Fruit fly (Drosophila melanogaster) whole organism, embryonic: Measurements from ENCODE around the gene smo.

Experiments used
- Ada2b ChIP-seq: fragments of 200-800 bp; sonication (Bioruptor generic); IDR thresholded peaks from 2 replicates; pipeline ENCODE4 v1.3.6; 2022; ENCODE audit warnings: missing biosample characterization, missing genetic modification characterization
- CG10366 ChIP-seq: fragments of 200-800 bp; sonication (Bioruptor generic); IDR thresholded peaks from 2 replicates; pipeline ENCODE4 v1.3.6; 2022; ENCODE audit warnings: missing biosample characterization, missing genetic modification characterization
- CG11504 ChIP-seq: fragments of 200-800 bp; sonication (Bioruptor generic); optimal IDR thresholded peaks from 3 replicates; lab custom pipeline; 2019; ENCODE audit warnings: missing biosample characterization, mild to moderate bottlenecking, missing genetic modification characterization, moderate library complexity
- CG12769 ChIP-seq: fragments of 200-800 bp; sonication (Bioruptor generic); optimal IDR thresholded peaks from 2 replicates; lab custom pipeline; 2019; ENCODE audit warnings: missing biosample characterization, mild to moderate bottlenecking, missing genetic modification characterization, moderate library complexity
- CG13894 ChIP-seq: fragments of 200-800 bp; sonication (Bioruptor generic); optimal IDR thresholded peaks from 3 replicates; lab custom pipeline; 2018; ENCODE audit warnings: missing biosample characterization, mild to moderate bottlenecking, missing genetic modification characterization, moderate library complexity
- CG15479 ChIP-seq: fragments of 200-800 bp; sonication (Bioruptor generic); optimal IDR thresholded peaks from 3 replicates; lab custom pipeline; 2019; ENCODE audit warnings: missing biosample characterization, mild to moderate bottlenecking, missing genetic modification characterization, moderate library complexity
- CG17359 ChIP-seq: fragments of 200-800 bp; sonication (Bioruptor generic); optimal IDR thresholded peaks from 3 replicates; lab custom pipeline; 2018; ENCODE audit warnings: missing biosample characterization, mild to moderate bottlenecking, missing genetic modification characterization, moderate library complexity
- CG18599 ChIP-seq: fragments of 200-800 bp; sonication (Bioruptor generic); optimal IDR thresholded peaks from 3 replicates; lab custom pipeline; 2017; ENCODE audit warnings: missing biosample characterization, missing genetic modification characterization, mild to moderate bottlenecking, moderate library complexity, missing genetic modification reagents
- CG18764 ChIP-seq: fragments of 200-800 bp; sonication (Bioruptor generic); optimal IDR thresholded peaks from 3 replicates; lab custom pipeline; 2016; ENCODE audit warnings: missing biosample characterization, missing genetic modification characterization
- CG2120 ChIP-seq: fragments of 200-800 bp; sonication (Bioruptor generic); optimal IDR thresholded peaks from 3 replicates; lab custom pipeline; 2016; ENCODE audit warnings: missing biosample characterization, missing genetic modification characterization
- CG2712 ChIP-seq: fragments of 200-800 bp; optimal IDR thresholded peaks from 3 replicates; lab custom pipeline; 2019; ENCODE audit warnings: missing biosample characterization, mild to moderate bottlenecking, missing genetic modification characterization, moderate library complexity
- CG32532 ChIP-seq: fragments of 200-800 bp; sonication (Bioruptor generic); IDR thresholded peaks from 2 replicates; pipeline ENCODE4 v1.3.6; 2022; ENCODE audit warnings: missing biosample characterization, missing genetic modification characterization
- CG3995 ChIP-seq: fragments of 200-800 bp; sonication (Bioruptor generic); optimal IDR thresholded peaks from 3 replicates; lab custom pipeline; 2016; ENCODE audit warnings: missing biosample characterization, missing genetic modification characterization
- CG4820 ChIP-seq: fragments of 200-800 bp; sonication (Bioruptor generic); optimal IDR thresholded peaks from 3 replicates; lab custom pipeline; 2016; ENCODE audit warnings: missing biosample characterization, missing genetic modification characterization
- CG5953 ChIP-seq: fragments of 200-800 bp; sonication (Bioruptor generic); IDR thresholded peaks from 2 replicates; pipeline ENCODE4 v1.3.6; 2022; ENCODE audit warnings: missing biosample characterization, missing genetic modification characterization
- CG7839 ChIP-seq: fragments of 200-800 bp; sonication (Bioruptor generic); optimal IDR thresholded peaks from 3 replicates; lab custom pipeline; 2018; ENCODE audit warnings: missing biosample characterization, mild to moderate bottlenecking, missing genetic modification characterization, moderate library complexity
- CG8290 ChIP-seq, 3 experiments: fragments of 200-800 bp; sonication (Bioruptor generic); optimal IDR thresholded peaks; 2 replicates each; lab custom pipeline; 2016 to 2019; ENCODE audit warnings: missing biosample characterization in 3 of 3, missing genetic modification characterization in 3 of 3, mild to moderate bottlenecking in 2 of 3, moderate library complexity in 1 of 3
- CoRest ChIP-seq: fragments of 200-800 bp; sonication (Bioruptor generic); optimal IDR thresholded peaks from 3 replicates; lab custom pipeline; 2018; ENCODE audit warnings: missing biosample characterization, mild to moderate bottlenecking, missing genetic modification characterization, moderate library complexity
- D19B ChIP-seq: fragments of 200-800 bp; sonication (Bioruptor generic); optimal IDR thresholded peaks from 2 replicates; lab custom pipeline; 2017; ENCODE audit warnings: missing biosample characterization, mild to moderate bottlenecking, missing genetic modification characterization
- Dbx ChIP-seq: fragments of 200-800 bp; sonication (Bioruptor generic); IDR thresholded peaks from 3 replicates; pipeline ENCODE4 v1.3.6; 2022; ENCODE audit warnings: missing biosample characterization, missing genetic modification characterization
- Ets65A ChIP-seq: fragments of 200-800 bp; sonication (Bioruptor generic); peaks from one replicate; lab custom pipeline; 2016; ENCODE audit warnings: missing biosample characterization, missing genetic modification characterization
- HLH54F ChIP-seq: fragments of 200-800 bp; sonication (Bioruptor generic); optimal IDR thresholded peaks from 3 replicates; lab custom pipeline; 2016; ENCODE audit warnings: missing biosample characterization, missing genetic modification characterization
- Hsf ChIP-seq: fragments of 200-800 bp; sonication (Bioruptor generic); optimal IDR thresholded peaks from 3 replicates; lab custom pipeline; 2016; ENCODE audit warnings: missing biosample characterization, missing genetic modification characterization
- Meics ChIP-seq: fragments of 200-800 bp; sonication (Bioruptor generic); optimal IDR thresholded peaks from 2 replicates; lab custom pipeline; 2017; ENCODE audit warnings: missing biosample characterization, mild to moderate bottlenecking, missing genetic modification characterization
- Optix ChIP-seq: fragments of 200-800 bp; sonication (Bioruptor generic); IDR thresholded peaks from 3 replicates; pipeline ENCODE4 v1.3.6; 2022; ENCODE audit warnings: missing biosample characterization, missing genetic modification characterization
- PHDP ChIP-seq: fragments of 200-800 bp; sonication (Bioruptor generic); optimal IDR thresholded peaks from 3 replicates; lab custom pipeline; 2018; ENCODE audit warnings: missing biosample characterization, mild to moderate bottlenecking, missing genetic modification characterization, moderate library complexity
- Rfx ChIP-seq: fragments of 200-800 bp; sonication (Bioruptor generic); IDR thresholded peaks from 2 replicates; pipeline ENCODE4 v1.3.6; 2022; ENCODE audit warnings: missing biosample characterization, missing genetic modification characterization
- Sox102F ChIP-seq: fragments of 200-800 bp; sonication (Bioruptor generic); optimal IDR thresholded peaks from 2 replicates; lab custom pipeline; 2018; ENCODE audit warnings: missing biosample characterization, mild to moderate bottlenecking, missing genetic modification characterization, moderate library complexity
- Xbp1 ChIP-seq: fragments of 200-800 bp; sonication (Bioruptor generic); optimal IDR thresholded peaks from 3 replicates; lab custom pipeline; 2016; ENCODE audit warnings: missing biosample characterization, mild to moderate bottlenecking, missing genetic modification characterization
- Xrp1 ChIP-seq: fragments of 200-800 bp; sonication (Bioruptor generic); IDR thresholded peaks from 2 replicates; pipeline ENCODE4 v1.3.6; 2022; ENCODE audit warnings: missing biosample characterization, missing genetic modification characterization
- ase ChIP-seq: fragments of 200-800 bp; sonication (Bioruptor generic); IDR thresholded peaks from 3 replicates; pipeline ENCODE4 v1.3.6; 2022; ENCODE audit warnings: missing biosample characterization, missing genetic modification characterization
- chif ChIP-seq, 2 experiments: fragments of 200-800 bp; sonication (Bioruptor generic); optimal IDR thresholded peaks; 3 replicates each; lab custom pipeline; 2016; ENCODE audit warnings: missing biosample characterization in 2 of 2, missing genetic modification characterization in 2 of 2
- dati ChIP-seq: fragments of 200-800 bp; sonication (Bioruptor generic); IDR thresholded peaks from 2 replicates; pipeline ENCODE4 v1.3.6; 2022; ENCODE audit warnings: missing biosample characterization, missing genetic modification characterization
- dmrt99B ChIP-seq: fragments of 200-800 bp; sonication (Bioruptor generic); optimal IDR thresholded peaks from 2 replicates; lab custom pipeline; 2018; ENCODE audit warnings: missing biosample characterization, mild to moderate bottlenecking, missing genetic modification characterization, moderate library complexity
- eve ChIP-seq, 2 experiments: fragments of >200 bp; optimal IDR thresholded peaks; 2 replicates each; lab custom pipeline; 2017; ENCODE audit warnings: missing biosample characterization in 2 of 2, missing genetic modification characterization in 2 of 2
- ewg ChIP-seq: fragments of 200-800 bp; sonication (Bioruptor generic); optimal IDR thresholded peaks from 3 replicates; lab custom pipeline; 2017; ENCODE audit warnings: mild to moderate bottlenecking, missing biosample characterization, missing genetic modification reagents, missing genetic modification characterization
- gem ChIP-seq: fragments of 200-800 bp; sonication (Bioruptor generic); optimal IDR thresholded peaks from 2 replicates; lab custom pipeline; 2019; ENCODE audit warnings: missing biosample characterization, mild to moderate bottlenecking, missing genetic modification characterization, moderate library complexity
- grau ChIP-seq: fragments of 200-800 bp; optimal IDR thresholded peaks from 3 replicates; lab custom pipeline; 2019; ENCODE audit warnings: missing biosample characterization, mild to moderate bottlenecking, missing genetic modification characterization, moderate library complexity
- gro ChIP-seq: fragments of 200-800 bp; sonication (Bioruptor generic); optimal IDR thresholded peaks from 2 replicates; lab custom pipeline; 2016; ENCODE audit warnings: missing biosample characterization, missing genetic modification characterization
- hkb ChIP-seq, 2 experiments: fragments of 200-800 bp in 1 of 2; fragments of >200 bp in 1 of 2; sonication (Bioruptor generic) in 1 of 2; IDR thresholded peaks in 1 of 2; optimal IDR thresholded peaks in 1 of 2; 2 replicates each; pipeline versions ENCODE4 v1.3.6 to Lab custom; 2017 to 2022; ENCODE audit warnings: missing biosample characterization in 1 of 2, missing genetic modification characterization in 1 of 2
- ind ChIP-seq: fragments of 200-800 bp; sonication (Bioruptor generic); optimal IDR thresholded peaks from 3 replicates; lab custom pipeline; 2016; ENCODE audit warnings: missing biosample characterization, missing genetic modification characterization
- lilli ChIP-seq: fragments of 200-800 bp; sonication (Bioruptor generic); optimal IDR thresholded peaks from 3 replicates; lab custom pipeline; 2016; ENCODE audit warnings: missing biosample characterization, missing genetic modification characterization
- luna ChIP-seq: fragments of 200-800 bp; sonication (Bioruptor generic); optimal IDR thresholded peaks from 2 replicates; lab custom pipeline; 2016; ENCODE audit warnings: missing biosample characterization, missing genetic modification characterization
- row ChIP-seq: fragments of 200-800 bp; sonication (Bioruptor generic); IDR thresholded peaks from 3 replicates; pipeline ENCODE4 v1.3.6; 2022; ENCODE audit warnings: missing biosample characterization, missing genetic modification characterization
- sens ChIP-seq: fragments of 200-800 bp; sonication (Bioruptor generic); peaks from one replicate; lab custom pipeline; 2016; ENCODE audit warnings: missing biosample characterization, missing genetic modification characterization
- sisA ChIP-seq: fragments of 200-800 bp; sonication (Bioruptor generic); IDR thresholded peaks from 2 replicates; pipeline ENCODE4 v1.3.6; 2022; ENCODE audit warnings: missing biosample characterization, missing genetic modification characterization
- sug ChIP-seq: fragments of 200-800 bp; optimal IDR thresholded peaks from 2 replicates; lab custom pipeline; 2019; ENCODE audit warnings: missing biosample characterization, mild to moderate bottlenecking, missing genetic modification characterization, moderate library complexity
- tll ChIP-seq, 2 experiments: fragments of 200-800 bp in 1 of 2; fragments of >200 bp in 1 of 2; sonication (Bioruptor generic) in 1 of 2; optimal IDR thresholded peaks; 2 replicates each; lab custom pipeline; 2017 to 2019; ENCODE audit warnings: missing biosample characterization in 2 of 2, missing genetic modification characterization in 2 of 2, mild to moderate bottlenecking in 1 of 2, moderate library complexity in 1 of 2
- trh ChIP-seq: fragments of 200-800 bp; sonication (Bioruptor generic); optimal IDR thresholded peaks from 2 replicates; lab custom pipeline; 2016; ENCODE audit warnings: missing biosample characterization, missing genetic modification characterization
- yki ChIP-seq: fragments of >200 bp; optimal IDR thresholded peaks from 3 replicates; lab custom pipeline; 2018

Gene smo

DNA sequence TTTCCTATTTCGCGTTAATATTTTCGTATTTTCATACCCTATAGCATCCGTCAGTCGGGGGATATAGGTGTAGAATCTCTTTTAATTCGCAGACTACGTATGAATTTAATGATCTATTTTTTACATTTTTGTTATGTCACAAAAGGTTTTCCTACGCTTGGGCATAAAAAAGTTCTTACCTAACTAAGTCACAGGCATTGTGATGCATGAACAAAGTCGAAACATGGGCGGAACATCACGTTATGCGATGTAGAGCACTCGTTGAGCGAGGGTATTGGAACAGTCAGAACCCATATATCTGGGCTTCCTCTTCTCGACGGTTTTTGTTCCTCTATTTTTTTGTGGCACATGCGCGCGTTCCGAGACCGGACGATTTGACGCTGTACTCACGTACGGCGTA lies 31.8 kb downstream of the smo start (continued):
- TF ChIP-seq HLH54F (peak; percentile 18), eve (GFP tag; optimal IDR thresholded peaks at IDR 0.05; lab: Kevin White, UChicago) (peak in 1 of 2 experiments; percentile 59), CG15479 (GFP tag; lab: Kevin White, UChicago) (no peak), PHDP (tag; lab: Kevin White, UChicago) (peak; percentile 30), dmrt99B (tag; lab: Kevin White, UChicago) (peak; percentile 18), Meics (GFP tag; lab: Kevin White, UChicago) (peak; percentile 19), lilli (peak; percentile 36), CG7839 (tag; lab: Kevin White, UChicago) (peak; percentile 33), gro (GFP tag; lab: Kevin White, UChicago) (peak; percentile 13), sens (GFP tag; lab: Kevin White, UChicago) (peak; percentile 62), ase (no peak), sisA (GFP tag; lab: Robert Waterston, UW) (peak; percentile 16; the same call in 1 of the 2 replicates), CG5953 (GFP tag; lab: Robert Waterston, UW) (no peak), Rfx (GFP tag; lab: Robert Waterston, UW) (0 out of 2 replicates have a peak, but pooled peaks have one; percentile 47), trh (GFP tag; lab: Kevin White, UChicago) (no peak), CG13894 (peak; percentile 21), CG18764 (GFP tag; lab: Kevin White, UChicago) (peak; percentile 9), CG11504 (tag; lab: Kevin White, UChicago) (peak; percentile 31), dati (GFP tag; lab: Robert Waterston, UW) (no peak), Ets65A (GFP tag; lab: Kevin White, UChicago) (peak; percentile 90), row (GFP tag; lab: Robert Waterston, UW) (peak; percentile 77), CG17359 (tag; lab: Kevin White, UChicago) (peak; percentile 12), Xrp1 (GFP tag; lab: Robert Waterston, UW) (0 out of 2 replicates have a peak, but pooled peaks have one; percentile 28), Xbp1 (GFP tag; lab: Kevin White, UChicago) (peak; percentile 9), CG2712 (tag; lab: Kevin White, UChicago) (peak; percentile 14), yki (lab: Kevin White, UChicago) (no peak), ewg (peak; percentile 6), CG32532 (0 out of 2 replicates have a peak, but pooled peaks have one; percentile 14), CG18599 (peak; percentile 37), D19B (GFP tag; lab: Kevin White, UChicago) (peak; percentile 89), CG10366 (no peak), Hsf (peak; percentile 4), ind (GFP tag; lab: Kevin White, UChicago) (peak; percentile 13), CoRest (tag; lab: Kevin White, UChicago) (peak; percentile 7), tll (GFP tag; optimal IDR thresholded peaks at IDR 0.05; lab: Kevin White, UChicago) (peak in 1 of 2 experiments; percentile 4), grau (tag; lab: Kevin White, UChicago) (peak; percentile 23), gem (tag; lab: Kevin White, UChicago) (peak; percentile 38)

DNA sequence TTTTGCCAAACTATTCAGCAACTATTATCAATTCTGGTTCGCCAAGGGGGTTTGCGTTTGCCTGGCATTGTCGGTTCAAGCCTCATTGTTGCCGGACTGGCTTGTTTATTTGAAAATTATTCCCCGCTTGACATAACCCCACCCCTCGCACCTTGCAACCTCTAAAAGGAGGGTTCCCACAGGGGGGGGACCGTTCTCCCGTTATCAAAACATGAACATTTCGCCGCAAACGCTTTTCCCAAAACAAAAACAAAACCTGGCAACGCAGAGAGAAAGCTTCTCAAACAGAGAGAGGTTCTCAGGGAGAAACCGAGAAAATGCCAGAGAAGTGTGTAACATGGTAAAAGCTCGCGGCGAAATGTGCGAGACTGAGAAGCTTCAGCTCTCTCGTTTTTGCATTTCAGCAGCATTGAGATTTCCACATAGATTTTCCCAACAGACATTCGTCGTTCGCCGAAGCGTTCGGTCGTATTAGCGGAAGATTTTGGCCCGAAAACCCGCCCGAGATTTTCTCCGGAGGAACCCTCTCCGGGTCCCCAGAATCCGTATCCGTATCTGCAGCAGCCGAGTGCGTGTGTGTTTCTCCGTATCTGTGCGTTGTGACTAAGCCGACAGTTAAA lies 32.5 kb downstream of the smo start:
- TF ChIP-seq CG2120 (no peak), CG13894 (peak; percentile 57), Ada2b (no peak), CG4820 (no peak), hkb (optimal IDR thresholded peaks at IDR 0.05; lab: Kevin White, UChicago) (no peak), hkb (GFP tag; IDR thresholded peaks at IDR 0.05; lab: Robert Waterston, UW) (no peak), luna (GFP tag; lab: Kevin White, UChicago) (no peak), sug (peak; percentile 80), CG3995 (GFP tag; lab: Kevin White, UChicago) (no peak), CG12769 (tag; lab: Kevin White, UChicago) (peak; percentile 68), sisA (GFP tag; lab: Robert Waterston, UW) (no peak), Dbx (GFP tag; lab: Robert Waterston, UW) (0 out of 3 replicates have a peak, but pooled peaks have one; percentile 37), Optix (GFP tag; lab: Robert Waterston, UW) (no peak), chif (GFP tag; optimal IDR thresholded peaks at IDR 0.05; lab: Kevin White, UChicago) (no peak), CG8290 (GFP tag; optimal IDR thresholded peaks at IDR 0.05; lab: Kevin White, UChicago) (no peak), CG8290 (tag; optimal IDR thresholded peaks at IDR 0.05; lab: Kevin White, UChicago) (peak in 1 of 2 experiments; percentile 8), Sox102F (GFP tag; lab: Kevin White, UChicago) (no peak)
